Fruit fly (Drosophila melanogaster): ENCODE data around the gene Hsp27.

Hsp27 gene

DNA sequence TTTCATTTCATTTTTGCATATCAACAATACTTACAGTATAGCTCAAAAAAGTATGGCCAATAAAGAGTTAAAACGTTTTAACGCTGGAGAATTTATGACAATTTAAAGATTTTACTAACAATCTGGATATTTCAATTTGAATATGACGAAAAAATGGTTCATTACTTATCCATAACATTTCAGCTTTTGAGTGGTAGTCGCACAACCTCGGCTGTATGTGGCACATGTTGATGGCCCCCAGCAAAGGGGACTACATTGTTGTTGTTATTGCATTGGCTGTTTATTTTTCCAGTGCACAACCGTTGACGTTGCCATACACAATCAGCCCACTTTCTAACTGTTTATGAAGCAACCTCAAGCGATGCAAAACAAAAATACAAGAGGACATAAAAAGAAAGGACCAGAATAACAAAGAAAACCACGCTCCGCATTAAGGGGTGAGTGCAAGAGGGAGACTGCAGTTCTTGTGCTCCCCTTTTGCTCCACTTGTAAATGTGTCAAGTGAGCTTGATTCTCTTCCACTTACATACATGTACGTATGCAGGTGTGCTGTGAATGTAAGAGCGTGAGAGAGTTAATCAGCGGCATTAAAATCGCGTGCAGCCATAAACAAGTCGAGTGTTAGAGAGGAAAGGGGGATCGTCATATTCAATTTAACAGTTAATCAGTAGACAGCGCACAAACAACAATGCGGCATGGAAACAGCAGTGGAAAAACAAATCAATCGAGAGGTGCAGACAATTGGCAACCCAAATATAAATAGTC, 36.4 kb downstream of the Hsp27 start (continued):
- TF ChIP-seq CG3163 (GFP tag; optimal IDR thresholded peaks at IDR 0.05) (no peak), CG4424 (GFP tag; optimal IDR thresholded peaks at IDR 0.05) (peak; percentile 51), cato (GFP tag; optimal IDR thresholded peaks at IDR 0.05; ENCODE audit: borderline replicate concordance) (no peak), Ets97D (GFP tag; optimal IDR thresholded peaks at IDR 0.05) (no peak), CG30020 (tag; optimal IDR thresholded peaks at IDR 0.05) (no peak), Lim3 (GFP tag; IDR thresholded peaks at IDR 0.05) (0 out of 2 replicates have a peak, but pooled peaks have one; percentile 19), CG2116 (GFP tag; optimal IDR thresholded peaks at IDR 0.05) (no peak), zfh1 (GFP tag; IDR thresholded peaks at IDR 0.05) (0 out of 3 replicates have a peak, but pooled peaks have one; percentile 16), nom (GFP tag; optimal IDR thresholded peaks at IDR 0.05) (peak; percentile 90), unc-4 (GFP tag; IDR thresholded peaks at IDR 0.05; ENCODE audit: partially characterized antibody) (no peak), CG7556 (GFP tag; optimal IDR thresholded peaks at IDR 0.05) (peak; percentile 62), oc (tag; optimal IDR thresholded peaks at IDR 0.05) (peak; percentile 8), sc (optimal IDR thresholded peaks at IDR 0.05) (no peak), sc (GFP tag; optimal IDR thresholded peaks at IDR 0.05) (peak; percentile 10), CG4404 (GFP tag; IDR thresholded peaks at IDR 0.05) (no peak), CG3065 (GFP tag; optimal IDR thresholded peaks at IDR 0.05) (no peak), pros (GFP tag; optimal IDR thresholded peaks at IDR 0.05) (no peak), abd-A (tag; optimal IDR thresholded peaks at IDR 0.05) (no peak), CG11695 (GFP tag; IDR thresholded peaks at IDR 0.05) (peak; percentile 74; the same call in 2 of the 3 replicates), ttk (GFP tag; IDR thresholded peaks at IDR 0.05) (peak; percentile 54), lilli (GFP tag; optimal IDR thresholded peaks at IDR 0.05) (peak; percentile 18), CG15073 (GFP tag; optimal IDR thresholded peaks at IDR 0.05) (no peak), org-1 (GFP tag; optimal IDR thresholded peaks at IDR 0.05) (peak; percentile 50), usp (GFP tag; optimal IDR thresholded peaks at IDR 0.05) (no peak), hb (GFP tag; IDR thresholded peaks at IDR 0.05; ENCODE audit: partially characterized antibody) (no peak), Vsx1 (GFP tag; optimal IDR thresholded peaks at IDR 0.05) (no peak), CG2678 (tag; optimal IDR thresholded peaks at IDR 0.05) (peak; percentile 66), CrebB (tag; optimal IDR thresholded peaks at IDR 0.05) (peak; percentile 25), Ets65A (GFP tag) (no peak), cwo (GFP tag; optimal IDR thresholded peaks at IDR 0.05) (no peak), CG18011 (GFP tag; optimal IDR thresholded peaks at IDR 0.05) (no peak), aop (GFP tag; IDR thresholded peaks at IDR 0.05) (no peak), CG9609 (GFP tag; optimal IDR thresholded peaks at IDR 0.05) (no peak), zfh2 (GFP tag; optimal IDR thresholded peaks at IDR 0.05) (no peak), PHDP (tag; optimal IDR thresholded peaks at IDR 0.05) (peak; percentile 52), CG9876 (GFP tag; optimal IDR thresholded peaks at IDR 0.05) (no peak), CG9727 (GFP tag; optimal IDR thresholded peaks at IDR 0.05) (peak; percentile 43), run (tag; optimal IDR thresholded peaks at IDR 0.05) (peak; percentile 51), CG8924 (tag; optimal IDR thresholded peaks at IDR 0.05) (peak; percentile 40), CG34376 (GFP tag; optimal IDR thresholded peaks at IDR 0.05) (no peak), odd (GFP tag; optimal IDR thresholded peaks at IDR 0.05) (peak; percentile 44), E2f2 (GFP tag; IDR thresholded peaks at IDR 0.05) (peak; percentile 39; the same call in 1 of the 2 replicates), CG10979 (tag; optimal IDR thresholded peaks at IDR 0.05) (peak; percentile 5), CG8388 (GFP tag; optimal IDR thresholded peaks at IDR 0.05) (peak; percentile 56), Nf-YC (tag; optimal IDR thresholded peaks at IDR 0.05) (no peak), jumu (GFP tag; optimal IDR thresholded peaks at IDR 0.05) (no peak), fd3F (GFP tag; optimal IDR thresholded peaks at IDR 0.05) (peak; percentile 21), kay (GFP tag; optimal IDR thresholded peaks at IDR 0.05) (no peak), eyg (GFP tag; optimal IDR thresholded peaks at IDR 0.05) (no peak), CG11247 (GFP tag; IDR thresholded peaks at IDR 0.05) (0 out of 2 replicates have a peak, but pooled peaks have one; percentile 19)
